Fruit fly (Drosophila melanogaster) whole organism, embryonic: ENCODE results near the gene CG31861.

Source experiments
- CG10366 ChIP-seq: fragments of 200-800 bp; sonication (Bioruptor generic); IDR thresholded peaks from 2 replicates; pipeline ENCODE4 v1.3.6; 2022; ENCODE audit warnings: missing biosample characterization, missing genetic modification characterization
- CG12942 ChIP-seq: fragments of 200-800 bp; sonication (Bioruptor generic); optimal IDR thresholded peaks from 3 replicates; lab custom pipeline; 2016; ENCODE audit warnings: missing biosample characterization, missing genetic modification characterization
- CG13123 ChIP-seq: fragments of 200-800 bp; sonication (Bioruptor generic); optimal IDR thresholded peaks from 2 replicates; lab custom pipeline; 2016; ENCODE audit warnings: missing biosample characterization, missing genetic modification characterization
- CG15011 ChIP-seq: fragments of 200-800 bp; sonication (Bioruptor generic); optimal IDR thresholded peaks from 3 replicates; lab custom pipeline; 2018; ENCODE audit warnings: missing biosample characterization, mild to moderate bottlenecking, missing genetic modification characterization
- CG15269 ChIP-seq: fragments of 200-800 bp; sonication (Bioruptor generic); optimal IDR thresholded peaks from 2 replicates; lab custom pipeline; 2018; ENCODE audit warnings: missing biosample characterization, mild to moderate bottlenecking, missing genetic modification characterization, moderate library complexity
- CG16815 ChIP-seq: fragments of 200-800 bp; sonication (Bioruptor generic); optimal IDR thresholded peaks from 3 replicates; lab custom pipeline; 2017; ENCODE audit warnings: missing biosample characterization, mild to moderate bottlenecking, missing genetic modification characterization
- CG16863 ChIP-seq: fragments of 200-800 bp; sonication (Bioruptor generic); optimal IDR thresholded peaks from 3 replicates; lab custom pipeline; 2016; ENCODE audit warnings: missing biosample characterization, missing genetic modification characterization
- CG17328 ChIP-seq: fragments of 200-800 bp; sonication (Bioruptor generic); IDR thresholded peaks from 2 replicates; pipeline ENCODE4 v1.3.6; 2022; ENCODE audit warnings: missing biosample characterization, missing genetic modification characterization
- CG2199 ChIP-seq: fragments of 200-800 bp; sonication (Bioruptor generic); IDR thresholded peaks from 3 replicates; pipeline ENCODE4 v1.3.6; 2022; ENCODE audit warnings: missing biosample characterization, missing genetic modification characterization
- CG31224 ChIP-seq: fragments of 200-800 bp; sonication (Bioruptor generic); IDR thresholded peaks from 2 replicates; pipeline ENCODE4 v1.3.6; 2022; ENCODE audit warnings: missing biosample characterization, missing genetic modification characterization
- CG32767 ChIP-seq: fragments of 200-800 bp; sonication (Bioruptor generic); IDR thresholded peaks from 2 replicates; pipeline ENCODE4 v1.3.6; 2022; ENCODE audit warnings: missing biosample characterization, missing genetic modification characterization
- CG34224 ChIP-seq: fragments of 200-800 bp; sonication (Bioruptor generic); IDR thresholded peaks from 3 replicates; pipeline ENCODE4 v1.3.6; 2022; ENCODE audit warnings: missing biosample characterization, missing genetic modification characterization; ENCODE audit not compliant: partially characterized antibody
- CG42726 ChIP-seq: fragments of 200-800 bp; sonication (Bioruptor generic); IDR thresholded peaks from 2 replicates; pipeline ENCODE4 v1.3.6; 2022; ENCODE audit warnings: missing biosample characterization, missing genetic modification characterization; ENCODE audit not compliant: partially characterized antibody
- CG4360 ChIP-seq: fragments of 200-800 bp; sonication (Bioruptor generic); IDR thresholded peaks from 2 replicates; pipeline ENCODE4 v1.3.6; 2022; ENCODE audit warnings: missing biosample characterization, missing genetic modification characterization
- CG4617 ChIP-seq: fragments of 200-800 bp; sonication (Bioruptor generic); optimal IDR thresholded peaks from 3 replicates; lab custom pipeline; 2016; ENCODE audit warnings: missing biosample characterization, missing genetic modification characterization, borderline replicate concordance
- CG6175 ChIP-seq: fragments of 200-800 bp; sonication (Bioruptor generic); IDR thresholded peaks from 3 replicates; pipeline ENCODE4 v1.3.6; 2022; ENCODE audit warnings: missing biosample characterization, missing genetic modification characterization
- CG8089 ChIP-seq: fragments of 200-800 bp; sonication (Bioruptor generic); optimal IDR thresholded peaks from 3 replicates; lab custom pipeline; 2016; ENCODE audit warnings: missing biosample characterization, missing genetic modification characterization
- CG8924 ChIP-seq: fragments of 200-800 bp; optimal IDR thresholded peaks from 3 replicates; lab custom pipeline; 2019; ENCODE audit warnings: missing biosample characterization, mild to moderate bottlenecking, missing genetic modification characterization, moderate library complexity
- CG9727 ChIP-seq: fragments of 200-800 bp; sonication (Bioruptor generic); optimal IDR thresholded peaks from 3 replicates; lab custom pipeline; 2017; ENCODE audit warnings: missing biosample characterization, mild to moderate bottlenecking, missing genetic modification characterization
- Chrac-16 ChIP-seq: fragments of 200-800 bp; sonication (Bioruptor generic); optimal IDR thresholded peaks from 3 replicates; lab custom pipeline; 2016; ENCODE audit warnings: missing biosample characterization, missing genetic modification characterization
- Deaf1 ChIP-seq: fragments of 200-800 bp; optimal IDR thresholded peaks from 3 replicates; lab custom pipeline; 2019; ENCODE audit warnings: missing biosample characterization, mild to moderate bottlenecking, missing genetic modification characterization, moderate library complexity
- Doc3 ChIP-seq: fragments of 200-800 bp; sonication (Bioruptor generic); IDR thresholded peaks from 3 replicates; pipeline ENCODE4 v1.3.6; 2022; ENCODE audit warnings: missing biosample characterization, missing genetic modification characterization; ENCODE audit not compliant: partially characterized antibody
- Fer2 ChIP-seq: fragments of 200-800 bp; sonication (Bioruptor generic); optimal IDR thresholded peaks from 2 replicates; lab custom pipeline; 2018; ENCODE audit warnings: missing biosample characterization, mild to moderate bottlenecking, missing genetic modification characterization, moderate library complexity
- Fer3 ChIP-seq: fragments of 200-800 bp; sonication (Bioruptor generic); optimal IDR thresholded peaks from 2 replicates; lab custom pipeline; 2018; ENCODE audit warnings: missing biosample characterization, mild to moderate bottlenecking, missing genetic modification characterization, moderate library complexity
- Gsc ChIP-seq: fragments of 200-800 bp; sonication (Bioruptor generic); IDR thresholded peaks from 2 replicates; pipeline ENCODE4 v1.3.6; 2022; ENCODE audit warnings: missing biosample characterization, missing genetic modification characterization
- Hand ChIP-seq: fragments of 200-800 bp; sonication (Bioruptor generic); optimal IDR thresholded peaks from 2 replicates; lab custom pipeline; 2017; ENCODE audit warnings: mild to moderate bottlenecking, missing biosample characterization, missing genetic modification reagents, missing genetic modification characterization
- HmgZ ChIP-seq: fragments of 200-800 bp; sonication (Bioruptor generic); optimal IDR thresholded peaks from 2 replicates; lab custom pipeline; 2018; ENCODE audit warnings: missing biosample characterization, mild to moderate bottlenecking, missing genetic modification characterization
- Rx ChIP-seq: fragments of 200-800 bp; sonication (Bioruptor generic); IDR thresholded peaks from 2 replicates; pipeline ENCODE4 v1.3.6; 2022; ENCODE audit warnings: missing biosample characterization, missing genetic modification characterization
- Trl ChIP-seq, 3 experiments: fragments of >200 bp in 2 of 3; fragments of 200-800 bp in 1 of 3; sonication (Bioruptor generic) in 1 of 3; optimal IDR thresholded peaks; 2 replicates in 1 of 3; 3 replicates in 2 of 3; lab custom pipeline; 2016 to 2017; ENCODE audit warnings: missing biosample characterization in 1 of 3, missing genetic modification characterization in 1 of 3
- YL-1 ChIP-seq: fragments of 200-800 bp; sonication (Bioruptor generic); optimal IDR thresholded peaks from 3 replicates; lab custom pipeline; 2017; ENCODE audit warnings: missing biosample characterization, mild to moderate bottlenecking, missing genetic modification characterization
- abd-A ChIP-seq: fragments of 200-800 bp; sonication (Bioruptor generic); optimal IDR thresholded peaks from 3 replicates; lab custom pipeline; 2019; ENCODE audit warnings: missing biosample characterization, mild to moderate bottlenecking, missing genetic modification characterization, moderate library complexity
- crol ChIP-seq: fragments of 200-800 bp; sonication (Bioruptor generic); IDR thresholded peaks from 2 replicates; pipeline ENCODE4 v1.3.6; 2022; ENCODE audit warnings: missing biosample characterization, missing genetic modification characterization
- dimm ChIP-seq: fragments of 200-800 bp; sonication (Bioruptor generic); IDR thresholded peaks from 2 replicates; pipeline ENCODE4 v1.3.6; 2022; ENCODE audit warnings: missing biosample characterization, missing genetic modification characterization
- disco-r ChIP-seq: fragments of 200-800 bp; sonication (Bioruptor generic); optimal IDR thresholded peaks from 2 replicates; lab custom pipeline; 2016; ENCODE audit warnings: missing biosample characterization, missing genetic modification characterization
- dmrt99B ChIP-seq: fragments of 200-800 bp; sonication (Bioruptor generic); optimal IDR thresholded peaks from 2 replicates; lab custom pipeline; 2018; ENCODE audit warnings: missing biosample characterization, mild to moderate bottlenecking, missing genetic modification characterization, moderate library complexity
- fd96Cb ChIP-seq: fragments of 200-800 bp; sonication (Bioruptor generic); optimal IDR thresholded peaks from 2 replicates; lab custom pipeline; 2018; ENCODE audit warnings: missing biosample characterization, mild to moderate bottlenecking, missing genetic modification characterization, moderate library complexity
- gem ChIP-seq: fragments of 200-800 bp; sonication (Bioruptor generic); optimal IDR thresholded peaks from 2 replicates; lab custom pipeline; 2019; ENCODE audit warnings: missing biosample characterization, mild to moderate bottlenecking, missing genetic modification characterization, moderate library complexity
- inv ChIP-seq: fragments of 200-800 bp; sonication (Bioruptor generic); IDR thresholded peaks from 2 replicates; pipeline ENCODE4 v1.3.6; 2022; ENCODE audit warnings: missing biosample characterization, missing genetic modification characterization; ENCODE audit not compliant: partially characterized antibody
- nau ChIP-seq: fragments of 200-800 bp; sonication (Bioruptor generic); optimal IDR thresholded peaks from 3 replicates; lab custom pipeline; 2017; ENCODE audit warnings: missing biosample characterization, mild to moderate bottlenecking, missing genetic modification characterization, missing genetic modification reagents
- oc ChIP-seq: fragments of 200-800 bp; sonication (Bioruptor generic); optimal IDR thresholded peaks from 2 replicates; lab custom pipeline; 2018; ENCODE audit warnings: missing biosample characterization, mild to moderate bottlenecking, missing genetic modification characterization, moderate library complexity
- pros ChIP-seq: fragments of 200-800 bp; sonication (Bioruptor generic); optimal IDR thresholded peaks from 3 replicates; lab custom pipeline; 2019; ENCODE audit warnings: missing biosample characterization, mild to moderate bottlenecking, missing genetic modification characterization, moderate library complexity
- salm ChIP-seq: fragments of 200-800 bp; sonication (Bioruptor generic); optimal IDR thresholded peaks from 2 replicates; lab custom pipeline; 2018; ENCODE audit warnings: missing biosample characterization, mild to moderate bottlenecking, missing genetic modification characterization
- scrt ChIP-seq: fragments of 200-800 bp; sonication (Bioruptor generic); optimal IDR thresholded peaks from 2 replicates; lab custom pipeline; 2018; ENCODE audit warnings: missing biosample characterization, mild to moderate bottlenecking, missing genetic modification characterization, moderate library complexity
- sima ChIP-seq: fragments of 200-800 bp; sonication (Bioruptor generic); optimal IDR thresholded peaks from 2 replicates; lab custom pipeline; 2016; ENCODE audit warnings: missing biosample characterization, missing genetic modification characterization
- sob ChIP-seq: fragments of 200-800 bp; sonication (Bioruptor generic); IDR thresholded peaks from 2 replicates; pipeline ENCODE4 v1.3.6; 2022; ENCODE audit warnings: missing biosample characterization, missing genetic modification characterization
- tio ChIP-seq: fragments of 200-800 bp; sonication (Bioruptor generic); optimal IDR thresholded peaks from 2 replicates; lab custom pipeline; 2017; ENCODE audit warnings: missing biosample characterization, missing genetic modification characterization, inconsistent platforms
- twi ChIP-seq: fragments of 200-800 bp; optimal IDR thresholded peaks from 2 replicates; lab custom pipeline; 2019; ENCODE audit warnings: missing biosample characterization, mild to moderate bottlenecking, missing genetic modification characterization, moderate library complexity
- wdn ChIP-seq: fragments of 200-800 bp; sonication (Bioruptor generic); IDR thresholded peaks from 2 replicates; pipeline ENCODE4 v1.3.6; 2022; ENCODE audit warnings: missing biosample characterization, missing genetic modification characterization
- wek ChIP-seq: fragments of 200-800 bp; sonication (Bioruptor generic); optimal IDR thresholded peaks from 3 replicates; lab custom pipeline; 2018; ENCODE audit warnings: missing biosample characterization, mild to moderate bottlenecking, missing genetic modification characterization, moderate library complexity
- zfh1 ChIP-seq: fragments of 200-800 bp; sonication (Bioruptor generic); IDR thresholded peaks from 3 replicates; pipeline ENCODE4 v1.3.6; 2022; ENCODE audit warnings: missing biosample characterization, missing genetic modification characterization

The CG31861 gene

dm6 chr2L:12137708-12138107 lies 23.9 kb upstream of the CG31861 start, which contains the start of gene Gr33a:
Gene Gr33a (plus strand): TSS chr2L:12138008.
- TF ChIP-seq CG15269 (tag; lab: Kevin White, UChicago) (no peak), Chrac-16 (GFP tag; lab: Kevin White, UChicago) (no peak), CG2199 (no peak), nau (GFP tag; lab: Kevin White, UChicago) (no peak), CG16815 (GFP tag; lab: Kevin White, UChicago) (no peak), salm (tag; lab: Kevin White, UChicago) (no peak), CG17328 (GFP tag; lab: Robert Waterston, UW) (no peak), pros (GFP tag; lab: Kevin White, UChicago) (no peak), disco-r (no peak), wek (no peak), fd96Cb (no peak), Hand (GFP tag; lab: Kevin White, UChicago) (no peak), dimm (GFP tag; lab: Robert Waterston, UW) (no peak), Doc3 (GFP tag; lab: Robert Waterston, UW) (no peak), CG8924 (no peak), CG4617 (GFP tag; lab: Kevin White, UChicago) (no peak)

DNA sequence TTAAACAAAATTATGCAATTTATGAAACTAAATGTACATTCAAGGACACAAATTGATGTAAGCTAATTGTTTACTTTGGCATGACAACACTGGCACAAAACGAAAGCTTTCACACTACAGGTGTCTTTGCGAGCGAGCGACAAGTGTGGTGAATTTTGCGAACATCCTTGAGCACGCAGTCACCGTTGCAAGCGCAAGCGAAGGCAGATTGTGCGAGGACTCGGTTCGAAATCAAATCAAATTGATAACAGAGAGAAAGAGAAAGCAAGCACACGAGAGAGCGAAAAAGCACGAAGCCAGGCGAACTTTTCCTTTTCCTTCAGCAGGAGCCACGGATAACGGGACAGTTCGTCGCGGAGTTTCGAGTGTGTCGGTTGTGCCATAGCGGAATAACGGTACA lies 19.1 kb upstream of the CG31861 start, which contains the start of gene CG31760:
TSS of gene CG31760 (plus strand) at position 342 of the 400 bp plus-strand sequence.
- TF ChIP-seq CG9727 (GFP tag; lab: Kevin White, UChicago) (no peak), YL-1 (GFP tag; lab: Kevin White, UChicago) (no peak), Fer2 (tag; lab: Kevin White, UChicago) (no peak), sob (GFP tag; lab: Robert Waterston, UW) (no peak), CG42726 (no peak), CG34224 (GFP tag; lab: Robert Waterston, UW) (no peak), Deaf1 (tag; lab: Kevin White, UChicago) (peak; percentile 96), Hand (GFP tag; lab: Kevin White, UChicago) (no peak), Doc3 (GFP tag; lab: Robert Waterston, UW) (no peak), tio (GFP tag; lab: Kevin White, UChicago) (no peak), CG31224 (GFP tag; lab: Robert Waterston, UW) (no peak), CG13123 (no peak), twi (tag; lab: Kevin White, UChicago) (peak; percentile 4), CG12942 (GFP tag; lab: Kevin White, UChicago) (no peak), CG32767 (GFP tag; lab: Robert Waterston, UW) (no peak), CG4360 (GFP tag; lab: Robert Waterston, UW) (no peak), wdn (no peak), HmgZ (tag; lab: Kevin White, UChicago) (no peak), Fer3 (no peak), dmrt99B (tag; lab: Kevin White, UChicago) (no peak), scrt (GFP tag; lab: Kevin White, UChicago) (peak; percentile 91), CG10366 (GFP tag; lab: Robert Waterston, UW) (no peak), inv (GFP tag; lab: Robert Waterston, UW) (no peak), CG15011 (GFP tag; lab: Kevin White, UChicago) (no peak), crol (no peak), gem (tag; lab: Kevin White, UChicago) (no peak), sima (no peak), CG16863 (GFP tag; lab: Kevin White, UChicago) (no peak), CG6175 (GFP tag; lab: Robert Waterston, UW) (no peak), oc (no peak), CG8089 (GFP tag; lab: Kevin White, UChicago) (no peak), abd-A (tag; lab: Kevin White, UChicago) (peak; percentile 47), Trl (optimal IDR thresholded peaks at IDR 0.05; lab: Kevin White, UChicago) (peak; percentile 2 to 33), Trl (GFP tag; optimal IDR thresholded peaks at IDR 0.05; lab: Kevin White, UChicago) (no peak), zfh1 (no peak), Gsc (GFP tag; lab: Robert Waterston, UW) (no peak), Rx (no peak)
